Worm (Caenorhabditis elegans): ENCODE data around the gene tag-314.

DNA sequence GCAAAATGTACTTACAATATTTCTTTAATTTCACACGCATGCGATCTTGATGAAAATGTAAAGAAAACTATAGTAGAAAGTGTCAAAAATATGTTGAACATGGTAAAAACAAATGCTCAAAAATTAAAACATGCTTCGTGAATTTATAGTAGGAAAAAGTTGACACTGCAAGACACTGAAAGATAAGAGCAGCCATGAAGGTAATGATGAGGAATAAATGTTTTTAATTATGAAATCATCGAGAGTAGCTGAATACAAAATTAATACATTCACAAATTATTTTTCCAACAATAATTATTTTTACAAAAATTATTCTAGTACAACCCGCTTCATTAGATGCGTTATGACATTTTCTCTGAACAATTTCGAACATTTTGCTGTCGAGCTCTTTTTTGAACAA, 11.6 kb downstream of the tag-314 start, which contains the start of gene F15H10.10:
- TF ChIP-seq flt-1 (GFP tag; IDR thresholded peaks at IDR 0.05) (no peak), ama-1 (optimal IDR thresholded peaks at IDR 0.05) (no peak), tbx-37 (GFP tag; conservative IDR thresholded peaks at IDR 0.05) (no peak), ceh-13 (GFP tag; optimal IDR thresholded peaks at IDR 0.05) (no peak), sea-1 (GFP tag; conservative IDR thresholded peaks at IDR 0.05) (no peak), hnd-1 (tag; optimal IDR thresholded peaks at IDR 0.05) (no peak), tbx-11 (GFP tag; IDR thresholded peaks at IDR 0.05) (no peak), scrt-1 (GFP tag; IDR thresholded peaks at IDR 0.05) (no peak), tra-4 (tag; optimal IDR thresholded peaks at IDR 0.05) (no peak), hmbx-1 (tag; optimal IDR thresholded peaks at IDR 0.05) (no peak)

All from whole organism, early embryonic.